Worm (Caenorhabditis elegans) whole organism, L4 larva: ENCODE results near the gene E04F6.4.

ENCODE experiments used
- D1046.2 ChIP-seq: fragments of 200-800 bp; sonication (Bioruptor generic); IDR thresholded peaks from 2 replicates; pipeline ENCODE4 v1.3.6; 2022; ENCODE audit warnings: missing genetic modification characterization, missing compliant biosample characterization
- F37D6.2 ChIP-seq: sonication (generic microtip); optimal IDR thresholded peaks from 2 replicates; lab custom pipeline; 2016; ENCODE audit warnings: mild to moderate bottlenecking, missing genetic modification characterization, missing compliant biosample characterization
- F44E2.7 ChIP-seq: fragments of 200-800 bp; sonication (Bioruptor generic); IDR thresholded peaks from 2 replicates; pipeline ENCODE4 v2.1.2; 2022; ENCODE audit warnings: missing genetic modification characterization, missing compliant biosample characterization
- T26A8.4 ChIP-seq: fragments of 200-800 bp; sonication (Bioruptor generic); IDR thresholded peaks from 2 replicates; pipeline ENCODE4 v1.3.6; 2022; ENCODE audit warnings: missing genetic modification characterization, missing compliant biosample characterization
- Y5F2A.4 ChIP-seq: fragments of 200-800 bp; sonication (Bioruptor generic); optimal IDR thresholded peaks from 2 replicates; lab custom pipeline; 2018; ENCODE audit warnings: mild to moderate bottlenecking, missing genetic modification characterization, missing compliant biosample characterization
- aha-1 ChIP-seq: fragments of 150-350 bp; peaks from one replicate; lab custom pipeline; 2014; ENCODE audit warnings: missing biosample characterization, missing genetic modification characterization
- ceh-20 ChIP-seq: fragments of 200-800 bp; sonication (Bioruptor generic); IDR thresholded peaks from 2 replicates; pipeline ENCODE4 v1.3.6; 2022; ENCODE audit warnings: missing genetic modification reagents, missing genetic modification characterization, missing compliant biosample characterization
- ceh-32 ChIP-seq: sonication (generic microtip); optimal IDR thresholded peaks from 2 replicates; lab custom pipeline; 2016; ENCODE audit warnings: mild to moderate bottlenecking, missing genetic modification characterization, missing compliant biosample characterization; ENCODE audit not compliant: poor library complexity
- ceh-82 ChIP-seq: sonication (generic microtip); optimal IDR thresholded peaks from 2 replicates; lab custom pipeline; 2017; ENCODE audit warnings: missing biosample characterization, missing genetic modification characterization
- daf-12 ChIP-seq: fragments of 150-350 bp; optimal IDR thresholded peaks from 2 replicates; lab custom pipeline; 2014; ENCODE audit warnings: missing biosample characterization, missing genetic modification reagents, missing genetic modification characterization
- daf-16 ChIP-seq, 3 experiments: sonication (generic microtip); optimal IDR thresholded peaks; 2 replicates each; lab custom pipeline; 2016 to 2017; ENCODE audit warnings: missing genetic modification characterization in 3 of 3, missing genetic modification reagents in 3 of 3, mild to moderate bottlenecking in 2 of 3, missing compliant biosample characterization in 2 of 3, missing biosample characterization in 1 of 3, moderate library complexity in 1 of 3
- daf-19 ChIP-seq: fragments of 200-800 bp; sonication (Bioruptor generic); conservative IDR thresholded peaks from 2 replicates; pipeline ENCODE4 v1.3.6; 2022; ENCODE audit warnings: missing genetic modification characterization, missing compliant biosample characterization
- daf-8 ChIP-seq: fragments of 200-800 bp; sonication (Bioruptor generic); IDR thresholded peaks from 2 replicates; pipeline ENCODE4 v1.3.6; 2022; ENCODE audit warnings: missing genetic modification characterization, missing compliant biosample characterization
- egl-43 ChIP-seq: fragments of 200-800 bp; sonication (Bioruptor generic); IDR thresholded peaks from 2 replicates; pipeline ENCODE4 v1.3.6; 2022; ENCODE audit warnings: missing genetic modification reagents, missing genetic modification characterization, missing compliant biosample characterization
- fkh-10 ChIP-seq: fragments of 150-350 bp; optimal IDR thresholded peaks from 2 replicates; lab custom pipeline; 2014; ENCODE audit warnings: missing biosample characterization, missing genetic modification reagents, missing genetic modification characterization
- hif-1 ChIP-seq, 2 experiments: sonication (generic microtip); optimal IDR thresholded peaks; 2 replicates each; lab custom pipeline; 2016 to 2017; ENCODE audit warnings: missing compliant biosample characterization in 2 of 2, missing genetic modification characterization in 2 of 2, missing genetic modification reagents in 2 of 2, missing genotype in 2 of 2, mild to moderate bottlenecking in 1 of 2
- hlh-30 ChIP-seq: sonication (generic microtip); optimal IDR thresholded peaks from 2 replicates; lab custom pipeline; 2017; ENCODE audit warnings: antibody characterized with exemption, mild to moderate bottlenecking, missing genetic modification characterization, missing compliant biosample characterization; ENCODE audit not compliant: insufficient read depth
- lin-13 ChIP-seq: fragments of 150-350 bp; optimal IDR thresholded peaks from 2 replicates; lab custom pipeline; 2014; ENCODE audit warnings: missing biosample characterization, missing genetic modification reagents, missing genetic modification characterization
- lin-38 ChIP-seq: fragments of 200-800 bp; sonication (Bioruptor generic); IDR thresholded peaks from 2 replicates; pipeline ENCODE4 v1.3.6; 2022; ENCODE audit warnings: missing genetic modification reagents, missing genetic modification characterization, missing compliant biosample characterization
- madf-5 ChIP-seq, 2 experiments: fragments of 200-800 bp; sonication (Bioruptor generic); IDR thresholded peaks; 2 replicates each; pipeline ENCODE4 v1.3.6; 2022; ENCODE audit warnings: missing compliant biosample characterization in 2 of 2, missing genetic modification characterization in 2 of 2
- mdt-29 ChIP-seq: fragments of 200-800 bp; sonication (Bioruptor generic); IDR thresholded peaks from 2 replicates; pipeline ENCODE4 v1.3.6; 2022; ENCODE audit warnings: missing genetic modification reagents, missing genetic modification characterization, missing compliant biosample characterization
- mep-1 ChIP-seq: fragments of 150-350 bp; sonication (generic microtip); optimal IDR thresholded peaks from 3 replicates; lab custom pipeline; 2014; ENCODE audit warnings: missing biosample characterization, missing genetic modification characterization
- mes-2 ChIP-seq: sonication (generic microtip); optimal IDR thresholded peaks from 2 replicates; lab custom pipeline; 2016; ENCODE audit warnings: missing genotype, mild to moderate bottlenecking, missing genetic modification characterization, missing compliant biosample characterization; ENCODE audit not compliant: poor library complexity, severe bottlenecking
- nhr-11 ChIP-seq: fragments of 150-350 bp; optimal IDR thresholded peaks from 2 replicates; lab custom pipeline; 2014; ENCODE audit warnings: missing biosample characterization, missing genetic modification characterization
- nhr-237 ChIP-seq: sonication (generic microtip); optimal IDR thresholded peaks from 2 replicates; lab custom pipeline; 2017; ENCODE audit warnings: missing biosample characterization, missing genetic modification characterization
- nhr-25 ChIP-seq: sonication (generic microtip); optimal IDR thresholded peaks from 2 replicates; lab custom pipeline; 2017; ENCODE audit warnings: missing genetic modification characterization, mild to moderate bottlenecking, missing compliant biosample characterization, antibody characterized with exemption, moderate library complexity, borderline replicate concordance; ENCODE audit not compliant: insufficient read depth
- nhr-48 ChIP-seq: sonication (generic microtip); optimal IDR thresholded peaks from 2 replicates; lab custom pipeline; 2016; ENCODE audit warnings: mild to moderate bottlenecking, missing genetic modification characterization, missing compliant biosample characterization
- nhr-6 ChIP-seq: fragments of 150-350 bp; optimal IDR thresholded peaks from 2 replicates; lab custom pipeline; 2014; ENCODE audit warnings: missing biosample characterization, missing genetic modification characterization
- nhr-76 ChIP-seq: fragments of 150-350 bp; optimal IDR thresholded peaks from 2 replicates; lab custom pipeline; 2014; ENCODE audit warnings: missing biosample characterization, missing genetic modification characterization
- nhr-77 ChIP-seq: fragments of 150-350 bp; optimal IDR thresholded peaks from 2 replicates; lab custom pipeline; 2014; ENCODE audit warnings: missing biosample characterization, missing genetic modification characterization
- pha-4 ChIP-seq, 2 experiments: fragments of 150-350 bp in 1 of 2; fragments of 200-800 bp in 1 of 2; sonication (Bioruptor generic) in 1 of 2; IDR thresholded peaks in 1 of 2; optimal IDR thresholded peaks in 1 of 2; 2 replicates each; pipeline versions ENCODE4 v1.3.6 to Lab custom; 2014 to 2022; ENCODE audit warnings: missing genetic modification characterization in 2 of 2, missing genetic modification reagents in 2 of 2, missing biosample characterization in 1 of 2, missing compliant biosample characterization in 1 of 2
- spr-3 ChIP-seq: fragments of 200-800 bp; sonication (Bioruptor generic); optimal IDR thresholded peaks from 2 replicates; lab custom pipeline; 2018; ENCODE audit warnings: mild to moderate bottlenecking, missing genetic modification characterization, missing compliant biosample characterization
- tag-97 ChIP-seq: fragments of 200-800 bp; sonication (Bioruptor generic); IDR thresholded peaks from 2 replicates; pipeline ENCODE4 v1.3.6; 2022; ENCODE audit warnings: missing genetic modification characterization, missing compliant biosample characterization
- unc-130 ChIP-seq: sonication (generic microtip); optimal IDR thresholded peaks from 2 replicates; lab custom pipeline; 2016; ENCODE audit warnings: missing genetic modification reagents, missing genetic modification characterization, missing compliant biosample characterization
- unc-62 ChIP-seq, 3 experiments: fragments of 150-350 bp in 1 of 3; sonication (generic microtip); optimal IDR thresholded peaks in 2 of 3; peaks in 1 of 3; 1 replicate in 1 of 3; 2 replicates in 2 of 3; lab custom pipeline; 2014 to 2017; ENCODE audit warnings: missing biosample characterization in 3 of 3, missing genetic modification characterization in 3 of 3, missing genetic modification reagents in 3 of 3, missing genotype in 1 of 3
- vab-7 ChIP-seq: fragments of 200-800 bp; sonication (Bioruptor generic); IDR thresholded peaks from 2 replicates; pipeline ENCODE4 v1.3.6; 2022; ENCODE audit warnings: missing genetic modification reagents, missing genetic modification characterization, missing compliant biosample characterization
- zfp-2 ChIP-seq: sonication (generic microtip); optimal IDR thresholded peaks from 2 replicates; lab custom pipeline; 2016; ENCODE audit warnings: mild to moderate bottlenecking, missing genetic modification characterization, missing compliant biosample characterization
- ztf-11 ChIP-seq: fragments of 150-350 bp; optimal IDR thresholded peaks from 2 replicates; lab custom pipeline; 2014; ENCODE audit warnings: missing biosample characterization, missing genetic modification characterization

E04F6.4 gene

DNA sequence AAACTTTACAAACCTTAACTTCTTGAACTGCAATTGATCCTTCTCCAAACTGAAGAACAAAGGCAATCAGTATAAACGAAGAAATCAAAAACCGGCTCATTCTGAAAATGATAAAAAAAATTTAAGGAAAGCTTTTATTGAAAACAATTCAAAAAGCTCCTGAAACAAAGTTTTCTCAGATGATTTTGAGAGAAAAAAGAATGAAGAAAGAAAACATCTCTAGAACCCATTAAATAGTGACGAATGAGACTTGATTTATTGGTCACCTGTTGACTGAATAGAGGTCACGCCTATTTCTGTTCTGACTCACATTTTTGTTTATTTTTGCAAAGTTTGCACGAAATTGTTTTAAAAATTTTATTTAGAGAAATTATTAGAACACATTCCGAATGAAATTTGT, 22.1 kb downstream of the E04F6.4 start, which contains the start of gene E04F6.8:
TSS of gene E04F6.8 (minus strand) at position 101 of the 400 bp plus-strand sequence.
- TF ChIP-seq hlh-30 = peak; percentile 38
- TF ChIP-seq nhr-11 (tag; lab: Kevin White, UChicago) = peak; percentile 8
- TF ChIP-seq daf-12 (tag; lab: Kevin White, UChicago) = no peak
- TF ChIP-seq F44E2.7 = no peak
- peak in 1 of 2 experiments; percentile 75 for TF ChIP-seq daf-16 (GFP tag; optimal IDR thresholded peaks at IDR 0.05; lab: Kevin White, UChicago)
- TF ChIP-seq daf-16 (tag; optimal IDR thresholded peaks at IDR 0.05; lab: Kevin White, UChicago) = no peak

- TF ChIP-seq lin-13 (GFP tag; lab: Kevin White, UChicago) (no peak), F37D6.2 (tag; lab: Kevin White, UChicago) (no peak), egl-43 (GFP tag; lab: Robert Waterston, UW) (no peak), nhr-237 (no peak), daf-16 (GFP tag; optimal IDR thresholded peaks at IDR 0.05; lab: Kevin White, UChicago) (peak in 1 of 2 experiments; percentile 36), daf-16 (tag; optimal IDR thresholded peaks at IDR 0.05; lab: Kevin White, UChicago) (no peak), nhr-6 (tag; lab: Kevin White, UChicago) (no peak)
Observed at ce11 chrII:7212059-7212458, 22.8 kb downstream of the E04F6.4 start, which contains the start of gene E04F6.9. TSS of gene E04F6.9 (minus strand) at chrII:7212159.

DNA sequence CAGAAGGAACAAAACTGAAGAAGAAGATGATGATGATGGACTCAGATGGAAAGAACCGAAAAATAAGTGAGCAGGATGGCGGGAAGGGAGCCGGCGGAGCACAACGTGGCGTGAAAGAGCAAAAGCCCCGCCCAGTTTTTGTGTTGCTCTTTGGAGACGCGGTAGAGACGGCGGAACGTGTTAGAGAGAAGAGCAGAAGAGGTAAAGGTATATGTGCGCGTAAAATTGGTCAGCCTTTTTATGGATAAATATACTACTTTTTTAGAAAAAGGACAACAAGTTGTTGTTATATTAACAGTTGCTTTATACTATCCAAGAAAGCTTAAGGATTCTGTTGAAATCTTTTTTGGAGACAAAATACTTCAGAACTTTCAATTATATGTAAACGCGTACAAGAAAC, 27.8 kb downstream of the E04F6.4 start, which contains the start of gene E04F6.10:
TSS of gene E04F6.10 (minus strand) at position 101 of the 400 bp plus-strand sequence.
- TF ChIP-seq nhr-76 (tag; lab: Kevin White, UChicago) (no peak), D1046.2 (no peak), aha-1 (tag; lab: Kevin White, UChicago) (peak; percentile 66), daf-8 (GFP tag; lab: Robert Waterston, UW) (no peak), unc-62 (GFP tag; optimal IDR thresholded peaks at IDR 0.05 in 1 of 2; lab: Kevin White, UChicago) (peak in 1 of 2 experiments; percentile 57), unc-62 (tag; optimal IDR thresholded peaks at IDR 0.05; lab: Kevin White, UChicago) (no peak)

DNA sequence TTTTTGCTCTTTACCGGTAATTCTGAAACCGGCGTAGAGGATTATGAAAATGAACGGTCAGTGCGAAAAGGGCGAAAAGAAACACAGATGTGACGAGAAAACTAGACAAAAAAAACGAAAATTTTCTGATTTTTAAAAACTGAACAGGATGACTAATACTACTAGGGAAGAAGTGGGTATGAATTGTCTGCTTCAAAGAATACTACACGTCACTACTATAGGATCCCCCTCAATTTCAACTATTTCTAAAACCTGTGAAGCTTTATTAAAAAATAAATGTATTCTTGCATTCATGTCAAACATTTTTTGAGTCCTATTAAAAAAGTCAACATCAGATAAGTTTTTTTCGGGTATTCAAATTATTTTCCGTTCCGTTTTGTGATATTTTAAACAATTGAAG, 34.9 kb downstream of the E04F6.4 start:
- no peak for TF ChIP-seq hif-1 (tag; optimal IDR thresholded peaks at IDR 0.05; lab: Kevin White, UChicago)
- no peak for TF ChIP-seq nhr-48
- TF ChIP-seq spr-3 = no peak
- TF ChIP-seq mep-1 (tag; lab: Kevin White, UChicago) = no peak
- no peak for TF ChIP-seq ceh-82 (tag; lab: Kevin White, UChicago)
- TF ChIP-seq lin-38 (GFP tag; lab: Robert Waterston, UW) = no peak
- TF ChIP-seq aha-1 (tag; lab: Kevin White, UChicago) = peak; percentile 55
- TF ChIP-seq unc-62 (GFP tag; optimal IDR thresholded peaks at IDR 0.05 in 1 of 2; lab: Kevin White, UChicago) = peak in 1 of 2 experiments; percentile 56
- TF ChIP-seq unc-62 (tag; optimal IDR thresholded peaks at IDR 0.05; lab: Kevin White, UChicago) = no peak
- TF ChIP-seq daf-19 (GFP tag; lab: Robert Waterston, UW) = no peak
- no peak for TF ChIP-seq Y5F2A.4 (GFP tag; lab: Kevin White, UChicago)
- no peak for TF ChIP-seq nhr-77 (tag; lab: Kevin White, UChicago)
- TF ChIP-seq madf-5 (GFP tag; IDR thresholded peaks at IDR 0.05; lab: Robert Waterston, UW) = no peak
- no peak for TF ChIP-seq fkh-10 (GFP tag; lab: Kevin White, UChicago)
- no peak for TF ChIP-seq mdt-29 (GFP tag; lab: Robert Waterston, UW)
- no peak for TF ChIP-seq T26A8.4 (GFP tag; lab: Robert Waterston, UW)
- TF ChIP-seq zfp-2 (tag; lab: Kevin White, UChicago) = no peak
- no peak for TF ChIP-seq unc-130 (GFP tag; lab: Kevin White, UChicago)
- TF ChIP-seq, all 104 proteins: peak for 2

DNA sequence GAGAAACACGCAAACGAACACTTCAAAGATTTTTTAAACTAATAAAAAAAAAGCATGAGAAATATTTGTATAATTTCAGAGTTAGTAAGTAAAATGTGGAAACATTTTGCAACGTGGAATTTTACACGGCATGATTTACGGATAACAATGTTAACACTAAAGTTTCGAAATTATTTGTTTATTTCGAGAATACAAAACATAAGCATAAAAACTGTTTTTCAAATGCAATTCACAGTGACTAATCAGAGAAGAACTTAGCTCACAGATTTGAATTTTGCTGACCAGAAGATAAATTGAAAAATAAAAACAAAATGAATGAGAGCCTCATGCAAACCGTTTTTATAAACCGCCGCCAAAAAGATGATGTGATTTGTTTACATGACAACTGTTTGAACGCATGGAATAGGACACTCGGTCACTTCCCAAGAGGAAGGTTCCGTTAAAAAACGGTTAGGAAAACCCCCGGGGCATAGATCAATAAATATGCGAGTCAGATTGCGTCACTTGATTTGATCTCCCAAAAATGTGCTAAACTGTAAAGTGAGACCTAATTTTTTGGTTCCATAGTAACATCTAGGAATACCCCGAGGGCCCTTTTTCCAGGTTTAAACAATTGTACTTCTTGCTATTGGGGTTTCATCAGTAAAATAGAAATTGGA, 36.8 kb downstream of the E04F6.4 start, which contains the start of gene clh-3:
TSS of gene clh-3 (minus strand) at position 51 of the 659 bp plus-strand sequence.
- TF ChIP-seq tag-97 (no peak), pha-4 (GFP tag; IDR thresholded peaks at IDR 0.05; lab: Robert Waterston, UW) (no peak), pha-4 (tag; optimal IDR thresholded peaks at IDR 0.05; lab: Kevin White, UChicago) (no peak), madf-5 (GFP tag; IDR thresholded peaks at IDR 0.05; lab: Robert Waterston, UW) (no peak), vab-7 (GFP tag; lab: Robert Waterston, UW) (no peak), mep-1 (tag; lab: Kevin White, UChicago) (no peak), ceh-32 (tag; lab: Kevin White, UChicago) (no peak), unc-62 (GFP tag; optimal IDR thresholded peaks at IDR 0.05 in 1 of 2; lab: Kevin White, UChicago) (no peak), unc-62 (tag; optimal IDR thresholded peaks at IDR 0.05; lab: Kevin White, UChicago) (no peak), mes-2 (tag; lab: Kevin White, UChicago) (no peak), ztf-11 (tag; lab: Kevin White, UChicago) (no peak), ceh-20 (GFP tag; lab: Robert Waterston, UW) (no peak), nhr-25 (tag; lab: Kevin White, UChicago) (no peak)
